Worm (Caenorhabditis elegans) whole organism, L1 larva: ENCODE measurements around the gene B0280.11.

Experiments
- C04F5.9 ChIP-seq: sonication (generic microtip); optimal IDR thresholded peaks from 2 replicates; lab custom pipeline; 2016; ENCODE audit warnings: missing genetic modification characterization, missing compliant biosample characterization
- C34B4.2 ChIP-seq: sonication (generic microtip); optimal IDR thresholded peaks from 2 replicates; lab custom pipeline; 2017; ENCODE audit warnings: mild to moderate bottlenecking, missing genetic modification characterization, missing compliant biosample characterization
- F16B12.6 ChIP-seq: fragments of 150-350 bp; optimal IDR thresholded peaks from 2 replicates; lab custom pipeline; 2014; ENCODE audit warnings: missing biosample characterization, missing genetic modification characterization
- Y116A8C.19 ChIP-seq: sonication (generic microtip); optimal IDR thresholded peaks from 2 replicates; lab custom pipeline; 2016; ENCODE audit warnings: missing compliant biosample characterization, missing genetic modification characterization, borderline replicate concordance
- alr-1 ChIP-seq: fragments of 200-800 bp; sonication (Bioruptor generic); optimal IDR thresholded peaks from 2 replicates; lab custom pipeline; 2018; ENCODE audit warnings: borderline replicate concordance, mild to moderate bottlenecking, missing genetic modification characterization, missing compliant biosample characterization
- ama-1 ChIP-seq: fragments of 150-350 bp; optimal IDR thresholded peaks from 2 replicates; lab custom pipeline; 2014
- blmp-1 ChIP-seq: fragments of 150-350 bp; optimal IDR thresholded peaks from 2 replicates; lab custom pipeline; 2014; ENCODE audit warnings: missing biosample characterization, missing genetic modification characterization
- ceh-8 ChIP-seq: fragments of 200-800 bp; sonication (Bioruptor generic); optimal IDR thresholded peaks from 2 replicates; lab custom pipeline; 2018; ENCODE audit warnings: mild to moderate bottlenecking, missing genetic modification characterization, moderate library complexity, missing compliant biosample characterization
- ces-1 ChIP-seq: fragments of 150-350 bp; optimal IDR thresholded peaks from 2 replicates; lab custom pipeline; 2014; ENCODE audit warnings: missing biosample characterization, missing genetic modification reagents, missing genetic modification characterization
- dpl-1 ChIP-seq, 3 experiments: fragments of 150-350 bp in 2 of 3; sonication (generic microtip) in 1 of 3; optimal IDR thresholded peaks; 2 replicates each; lab custom pipeline; 2014 to 2017; ENCODE audit warnings: missing biosample characterization in 3 of 3, missing genetic modification characterization in 3 of 3, missing genetic modification reagents in 3 of 3
- dsc-1 ChIP-seq: sonication (generic microtip); optimal IDR thresholded peaks from 2 replicates; lab custom pipeline; 2016; ENCODE audit warnings: mild to moderate bottlenecking, missing genetic modification characterization, missing compliant biosample characterization
- efl-3 ChIP-seq: fragments of 200-800 bp; sonication (Bioruptor generic); optimal IDR thresholded peaks from 2 replicates; lab custom pipeline; 2018; ENCODE audit warnings: mild to moderate bottlenecking, missing genetic modification characterization, missing compliant biosample characterization
- egl-13 ChIP-seq: sonication (generic microtip); optimal IDR thresholded peaks from 2 replicates; lab custom pipeline; 2016; ENCODE audit warnings: missing genotype, missing genetic modification reagents, missing genetic modification characterization, missing compliant biosample characterization
- elt-2 ChIP-seq: sonication (generic microtip); optimal IDR thresholded peaks from 2 replicates; lab custom pipeline; 2016; ENCODE audit warnings: missing genetic modification characterization, mild to moderate bottlenecking, inconsistent platforms, missing compliant biosample characterization, missing genetic modification reagents
- fkh-10 ChIP-seq: sonication (generic microtip); optimal IDR thresholded peaks from 2 replicates; lab custom pipeline; 2017; ENCODE audit warnings: missing biosample characterization, missing genetic modification reagents, missing genetic modification characterization
- fkh-4 ChIP-seq: sonication (generic microtip); optimal IDR thresholded peaks from 2 replicates; lab custom pipeline; 2016; ENCODE audit warnings: missing compliant biosample characterization, missing genetic modification characterization, borderline replicate concordance
- fos-1 ChIP-seq: fragments of 150-350 bp; optimal IDR thresholded peaks from 2 replicates; lab custom pipeline; 2014; ENCODE audit warnings: missing biosample characterization, missing genetic modification characterization
- grh-1 ChIP-seq: fragments of 200-800 bp; sonication (Bioruptor generic); IDR thresholded peaks from 2 replicates; pipeline ENCODE4 v1.3.6; 2022; ENCODE audit warnings: missing genetic modification reagents, missing genetic modification characterization, missing compliant biosample characterization
- hpl-2 ChIP-seq: fragments of 150-350 bp; optimal IDR thresholded peaks from 2 replicates; lab custom pipeline; 2014; ENCODE audit warnings: missing biosample characterization, missing genetic modification reagents, missing genetic modification characterization
- irx-1 ChIP-seq: sonication (generic microtip); optimal IDR thresholded peaks from 2 replicates; lab custom pipeline; 2016; ENCODE audit warnings: missing genetic modification characterization, missing compliant biosample characterization
- jun-1 ChIP-seq: fragments of 150-350 bp; optimal IDR thresholded peaks from 2 replicates; lab custom pipeline; 2014; ENCODE audit warnings: missing biosample characterization, missing genetic modification reagents, missing genetic modification characterization
- lin-13 ChIP-seq: fragments of 150-350 bp; optimal IDR thresholded peaks from 2 replicates; lab custom pipeline; 2014; ENCODE audit warnings: missing biosample characterization, missing genetic modification reagents, missing genetic modification characterization
- lin-14 ChIP-seq: fragments of 200-800 bp; sonication (Bioruptor generic); optimal IDR thresholded peaks from 2 replicates; lab custom pipeline; 2018; ENCODE audit warnings: mild to moderate bottlenecking, missing genetic modification characterization, moderate library complexity, missing compliant biosample characterization
- lin-35 ChIP-seq, 2 experiments: fragments of 150-350 bp; optimal IDR thresholded peaks; 2 replicates each; lab custom pipeline; 2014; ENCODE audit warnings: missing biosample characterization in 2 of 2, missing genetic modification characterization in 2 of 2, missing genetic modification reagents in 2 of 2
- lir-3 ChIP-seq: sonication (generic microtip); optimal IDR thresholded peaks from 2 replicates; lab custom pipeline; 2016; ENCODE audit warnings: mild to moderate bottlenecking, missing genetic modification characterization, moderate library complexity, missing compliant biosample characterization; ENCODE audit not compliant: poor library complexity
- mdl-1 ChIP-seq, 2 experiments: fragments of 150-350 bp; optimal IDR thresholded peaks; 2 replicates each; lab custom pipeline; 2014 to 2017; ENCODE audit warnings: missing biosample characterization in 2 of 2, missing genetic modification characterization in 2 of 2, inconsistent platforms in 1 of 2
- mef-2 ChIP-seq: fragments of 150-350 bp; optimal IDR thresholded peaks from 2 replicates; lab custom pipeline; 2014; ENCODE audit warnings: missing biosample characterization, missing genetic modification characterization
- mep-1 ChIP-seq: fragments of 150-350 bp; optimal IDR thresholded peaks from 2 replicates; lab custom pipeline; 2014; ENCODE audit warnings: missing biosample characterization, missing genetic modification characterization
- nhr-11 ChIP-seq: fragments of 150-350 bp; optimal IDR thresholded peaks from 2 replicates; lab custom pipeline; 2014; ENCODE audit warnings: missing biosample characterization, missing genetic modification characterization
- nhr-12 ChIP-seq: sonication (generic microtip); optimal IDR thresholded peaks from 2 replicates; lab custom pipeline; 2017; ENCODE audit warnings: missing biosample characterization, missing genetic modification characterization
- nhr-237 ChIP-seq: fragments of 150-350 bp; optimal IDR thresholded peaks from 2 replicates; lab custom pipeline; 2014; ENCODE audit warnings: missing biosample characterization, missing genetic modification characterization
- nhr-47 ChIP-seq: sonication (generic microtip); optimal IDR thresholded peaks from 2 replicates; lab custom pipeline; 2016; ENCODE audit warnings: mild to moderate bottlenecking, missing genetic modification characterization, moderate library complexity, missing compliant biosample characterization
- nhr-71 ChIP-seq: sonication (generic microtip); optimal IDR thresholded peaks from 2 replicates; lab custom pipeline; 2016; ENCODE audit warnings: mild to moderate bottlenecking, missing genetic modification characterization, moderate library complexity, missing compliant biosample characterization
- nhr-85 ChIP-seq: sonication (generic microtip); peaks from one replicate; lab custom pipeline; 2016; ENCODE audit warnings: missing genetic modification characterization, inconsistent platforms, missing compliant biosample characterization
- pag-3 ChIP-seq: sonication (generic microtip); optimal IDR thresholded peaks from 2 replicates; lab custom pipeline; 2017; ENCODE audit warnings: missing genetic modification characterization, mild to moderate bottlenecking, missing compliant biosample characterization, antibody characterized with exemption, borderline replicate concordance; ENCODE audit not compliant: insufficient read depth
- pax-3 ChIP-seq: fragments of 200-800 bp; sonication (Bioruptor generic); optimal IDR thresholded peaks from 2 replicates; lab custom pipeline; 2018; ENCODE audit warnings: mild to moderate bottlenecking, missing genetic modification characterization, moderate library complexity, missing compliant biosample characterization
- skn-1 ChIP-seq: fragments of 150-350 bp; optimal IDR thresholded peaks from 2 replicates; lab custom pipeline; 2014; ENCODE audit warnings: missing biosample characterization, missing genetic modification characterization
- snpc-4 ChIP-seq: fragments of 150-350 bp; optimal IDR thresholded peaks from 2 replicates; lab custom pipeline; 2014; ENCODE audit warnings: missing biosample characterization, missing genetic modification characterization
- snu-23 ChIP-seq: sonication (generic microtip); optimal IDR thresholded peaks from 2 replicates; lab custom pipeline; 2016; ENCODE audit warnings: missing genetic modification characterization, missing compliant biosample characterization
- sox-4 ChIP-seq: sonication (generic microtip); optimal IDR thresholded peaks from 2 replicates; lab custom pipeline; 2016; ENCODE audit warnings: missing genetic modification characterization, missing compliant biosample characterization
- swsn-7 ChIP-seq: sonication (generic microtip); optimal IDR thresholded peaks from 2 replicates; lab custom pipeline; 2016; ENCODE audit warnings: missing genetic modification characterization, missing compliant biosample characterization
- tlp-1 ChIP-seq: fragments of 150-350 bp; optimal IDR thresholded peaks from 2 replicates; lab custom pipeline; 2014; ENCODE audit warnings: missing biosample characterization, missing genetic modification characterization
- unc-130 ChIP-seq: fragments of 150-350 bp; optimal IDR thresholded peaks from 2 replicates; lab custom pipeline; 2017; ENCODE audit warnings: missing biosample characterization, missing genetic modification characterization, inconsistent platforms
- unc-30 ChIP-seq: sonication (generic microtip); optimal IDR thresholded peaks from 2 replicates; lab custom pipeline; 2017; ENCODE audit warnings: missing biosample characterization, missing genetic modification characterization
- unc-98 ChIP-seq: fragments of 200-800 bp; sonication (Bioruptor generic); IDR thresholded peaks from 2 replicates; pipeline ENCODE4 v1.3.6; 2022; ENCODE audit warnings: missing genetic modification characterization, missing compliant biosample characterization
- xbp-1 ChIP-seq: sonication (generic microtip); optimal IDR thresholded peaks from 2 replicates; lab custom pipeline; 2016; ENCODE audit warnings: missing genetic modification characterization, missing compliant biosample characterization
- zag-1 ChIP-seq: fragments of 150-350 bp; optimal IDR thresholded peaks from 2 replicates; lab custom pipeline; 2014; ENCODE audit warnings: missing biosample characterization, missing genetic modification characterization
- zip-4 ChIP-seq: fragments of 200-800 bp; sonication (Bioruptor generic); optimal IDR thresholded peaks from 2 replicates; lab custom pipeline; 2018; ENCODE audit warnings: mild to moderate bottlenecking, missing genetic modification characterization, moderate library complexity, missing compliant biosample characterization
- ztf-11 ChIP-seq, 2 experiments: sonication (generic microtip); optimal IDR thresholded peaks; 2 replicates each; lab custom pipeline; 2016 to 2017; ENCODE audit warnings: missing genetic modification characterization in 2 of 2, missing biosample characterization in 1 of 2, missing compliant biosample characterization in 1 of 2
- ztf-4 ChIP-seq: fragments of 150-350 bp; optimal IDR thresholded peaks from 2 replicates; lab custom pipeline; 2014; ENCODE audit warnings: missing biosample characterization, missing genetic modification characterization

The B0280.11 gene

ce11 chrIII:7090545-7090944, 47.5 kb downstream of the B0280.11 start, which contains the start of gene ZK418.10 (continued):
- no peak for TF ChIP-seq lir-3 (tag; lab: Kevin White, UChicago)

DNA sequence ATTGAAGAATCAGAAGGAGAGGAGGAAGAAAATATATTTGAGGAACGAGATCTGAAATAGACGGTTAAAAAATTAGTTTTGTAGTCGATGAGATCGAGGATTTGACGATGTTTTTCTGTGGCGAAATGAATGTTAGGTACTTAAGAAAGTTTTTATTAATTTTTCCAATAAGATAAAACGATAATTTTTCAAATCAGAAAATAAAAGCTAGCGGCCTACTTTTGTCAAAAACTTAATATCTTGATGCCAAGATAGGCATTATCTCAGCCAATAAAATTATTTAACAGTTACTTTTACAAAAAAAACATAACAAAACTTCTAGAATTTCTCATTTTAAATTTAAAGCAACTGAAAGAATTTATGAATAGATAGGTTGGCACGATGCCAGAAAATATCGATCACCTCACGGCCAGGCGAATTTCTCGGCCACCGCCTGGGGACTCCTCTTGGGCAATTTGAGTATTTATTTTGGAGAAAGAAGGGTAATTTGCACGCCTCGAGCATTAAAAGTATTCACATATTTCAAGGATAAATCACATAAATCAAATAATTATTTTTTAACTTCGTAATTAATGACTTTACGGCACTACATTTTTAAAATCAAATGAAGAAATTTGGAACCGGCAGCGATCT, 50.3 kb downstream of the B0280.11 start, which contains the start of gene fubl-2:
TSS of gene fubl-2 (minus strand) at position 51 of the 633 bp plus-strand sequence.
- TF ChIP-seq pax-3 (tag; lab: Kevin White, UChicago) (peak; percentile 62), pag-3 (tag; lab: Kevin White, UChicago) (no peak), snpc-4 (peak; percentile 24), unc-98 (GFP tag; lab: Robert Waterston, UW) (no peak; the same call in 1 of the 2 replicates), nhr-11 (no peak), F16B12.6 (tag; lab: Kevin White, UChicago) (peak; percentile 0), tlp-1 (no peak), snu-23 (GFP tag; lab: Kevin White, UChicago) (peak; percentile 71), irx-1 (tag; lab: Kevin White, UChicago) (peak; percentile 51), dpl-1 (GFP tag; optimal IDR thresholded peaks at IDR 0.05; lab: Kevin White, UChicago) (peak; percentile 53 to 71 (median 54)), zag-1 (tag; lab: Kevin White, UChicago) (no peak), sox-4 (tag; lab: Kevin White, UChicago) (peak; percentile 67), skn-1 (tag; lab: Kevin White, UChicago) (peak; percentile 6), dsc-1 (tag; lab: Kevin White, UChicago) (peak; percentile 79), nhr-237 (tag; lab: Kevin White, UChicago) (no peak), ztf-11 (tag; optimal IDR thresholded peaks at IDR 0.05; lab: Kevin White, UChicago) (peak in 1 of 2 experiments; percentile 68), mep-1 (peak; percentile 51), Y116A8C.19 (tag; lab: Kevin White, UChicago) (no peak), efl-3 (GFP tag; lab: Kevin White, UChicago) (no peak), ces-1 (GFP tag; lab: Kevin White, UChicago) (no peak), hpl-2 (GFP tag; lab: Kevin White, UChicago) (no peak), zip-4 (GFP tag; lab: Kevin White, UChicago) (no peak), unc-30 (tag; lab: Kevin White, UChicago) (no peak), unc-130 (tag; lab: Kevin White, UChicago) (no peak), lir-3 (tag; lab: Kevin White, UChicago) (peak; percentile 86), nhr-71 (tag; lab: Kevin White, UChicago) (peak; percentile 83), lin-13 (GFP tag; lab: Kevin White, UChicago) (peak; percentile 32), swsn-7 (tag; lab: Kevin White, UChicago) (peak; percentile 66), ceh-8 (GFP tag; lab: Kevin White, UChicago) (no peak), mdl-1 (tag; optimal IDR thresholded peaks at IDR 0.05; lab: Kevin White, UChicago) (no peak), lin-35 (GFP tag; optimal IDR thresholded peaks at IDR 0.05; lab: Kevin White, UChicago) (peak; percentile 53 to 69), ztf-4 (tag; lab: Kevin White, UChicago) (no peak), egl-13 (tag; lab: Kevin White, UChicago) (peak; percentile 73), alr-1 (tag; lab: Kevin White, UChicago) (no peak), nhr-47 (tag; lab: Kevin White, UChicago) (peak; percentile 76), grh-1 (GFP tag; lab: Robert Waterston, UW) (no peak), lin-14 (GFP tag; lab: Kevin White, UChicago) (peak; percentile 83), blmp-1 (tag; lab: Kevin White, UChicago) (peak; percentile 34), C04F5.9 (tag; lab: Kevin White, UChicago) (peak; percentile 45), ama-1 (lab: Kevin White, UChicago) (no peak), fos-1 (tag; lab: Kevin White, UChicago) (peak; percentile 19), fkh-4 (tag; lab: Kevin White, UChicago) (peak; percentile 54), xbp-1 (tag; lab: Kevin White, UChicago) (peak; percentile 74), mef-2 (no peak), fkh-10 (GFP tag; lab: Kevin White, UChicago) (no peak), C34B4.2 (tag; lab: Kevin White, UChicago) (no peak), nhr-12 (tag; lab: Kevin White, UChicago) (no peak), elt-2 (tag; lab: Kevin White, UChicago) (no peak), nhr-85 (tag; lab: Kevin White, UChicago) (peak; percentile 87), jun-1 (tag; lab: Kevin White, UChicago) (no peak)
